Worm (Caenorhabditis elegans) whole organism, young adult: ENCODE data around the gene F34H10.5.

Source experiments
- B0035.1 ChIP-seq: sonication (generic microtip); optimal IDR thresholded peaks from 2 replicates; lab custom pipeline; 2016; ENCODE audit warnings: missing genetic modification characterization, mild to moderate bottlenecking, missing compliant biosample characterization, missing genotype, missing genetic modification reagents
- B0261.1 ChIP-seq: sonication (generic microtip); optimal IDR thresholded peaks from 2 replicates; lab custom pipeline; 2016; ENCODE audit warnings: mild to moderate bottlenecking, missing genetic modification characterization, moderate library complexity, missing compliant biosample characterization
- B0336.3 ChIP-seq: fragments of 200-800 bp; sonication (Bioruptor generic); IDR thresholded peaks from 2 replicates; pipeline ENCODE4 v1.3.6; 2022; ENCODE audit warnings: missing genetic modification characterization, missing compliant biosample characterization
- C06A6.2 ChIP-seq: fragments of 200-800 bp; sonication (Bioruptor generic); conservative IDR thresholded peaks from 2 replicates; pipeline ENCODE4 v1.3.6; 2022; ENCODE audit warnings: missing genetic modification characterization, missing compliant biosample characterization
- F23B12.7 ChIP-seq: sonication (generic microtip); optimal IDR thresholded peaks from 2 replicates; lab custom pipeline; 2017; ENCODE audit warnings: missing genetic modification characterization, mild to moderate bottlenecking, missing compliant biosample characterization, antibody characterized with exemption, moderate library complexity; ENCODE audit not compliant: insufficient read depth
- F52B5.7 ChIP-seq: sonication (generic microtip); optimal IDR thresholded peaks from 2 replicates; lab custom pipeline; 2016; ENCODE audit warnings: mild to moderate bottlenecking, missing genetic modification characterization, missing compliant biosample characterization
- F57A8.1 ChIP-seq: fragments of 200-800 bp; sonication (Bioruptor generic); optimal IDR thresholded peaks from 2 replicates; lab custom pipeline; 2018; ENCODE audit warnings: mild to moderate bottlenecking, missing genetic modification characterization, moderate library complexity, missing compliant biosample characterization
- Y53G8AR.9 ChIP-seq: fragments of 200-800 bp; sonication (Bioruptor generic); conservative IDR thresholded peaks from 2 replicates; pipeline ENCODE4 v1.3.6; 2022; ENCODE audit warnings: missing genetic modification reagents, missing genetic modification characterization, missing compliant biosample characterization
- Y56A3A.18 ChIP-seq: fragments of 200-800 bp; sonication (Bioruptor generic); IDR thresholded peaks from 2 replicates; pipeline ENCODE4 v1.3.6; 2022; ENCODE audit warnings: missing genetic modification reagents, missing genetic modification characterization, missing compliant biosample characterization
- akir-1 ChIP-seq: fragments of 200-800 bp; sonication (Bioruptor generic); optimal IDR thresholded peaks from 2 replicates; lab custom pipeline; 2018; ENCODE audit warnings: mild to moderate bottlenecking, missing genetic modification characterization, moderate library complexity, missing compliant biosample characterization
- aptf-3 ChIP-seq: fragments of 200-800 bp; sonication (Bioruptor generic); IDR thresholded peaks from 2 replicates; pipeline ENCODE4 v1.3.6; 2022; ENCODE audit warnings: missing genetic modification characterization, missing compliant biosample characterization
- attf-3 ChIP-seq: fragments of 200-800 bp; sonication (Bioruptor generic); conservative IDR thresholded peaks from 2 replicates; pipeline ENCODE4 v1.3.6; 2022; ENCODE audit warnings: missing genetic modification reagents, missing genetic modification characterization, missing compliant biosample characterization
- attf-6 ChIP-seq: fragments of 200-800 bp; sonication (Bioruptor generic); IDR thresholded peaks from 2 replicates; pipeline ENCODE4 v1.3.6; 2022; ENCODE audit warnings: missing genetic modification reagents, missing genetic modification characterization, missing compliant biosample characterization
- bed-2 ChIP-seq: fragments of 200-800 bp; sonication (Bioruptor generic); IDR thresholded peaks from 2 replicates; pipeline ENCODE4 v1.3.6; 2022; ENCODE audit warnings: missing genetic modification reagents, missing genetic modification characterization, missing compliant biosample characterization
- ceh-40 ChIP-seq: fragments of 200-800 bp; sonication (Bioruptor generic); IDR thresholded peaks from 2 replicates; pipeline ENCODE4 v1.3.6; 2022; ENCODE audit warnings: missing genetic modification characterization, missing compliant biosample characterization
- chd-7 ChIP-seq: sonication (generic microtip); optimal IDR thresholded peaks from 2 replicates; lab custom pipeline; 2016; ENCODE audit warnings: mild to moderate bottlenecking, missing genetic modification characterization, moderate library complexity, missing compliant biosample characterization
- die-1 ChIP-seq: sonication (generic microtip); optimal IDR thresholded peaks from 2 replicates; lab custom pipeline; 2016; ENCODE audit warnings: missing genotype, mild to moderate bottlenecking, missing genetic modification characterization, missing compliant biosample characterization
- dpff-1 ChIP-seq: sonication (generic microtip); optimal IDR thresholded peaks from 2 replicates; lab custom pipeline; 2017; ENCODE audit warnings: mild to moderate bottlenecking, missing genetic modification characterization, missing compliant biosample characterization
- dpl-1 ChIP-seq: fragments of 150-350 bp; optimal IDR thresholded peaks from 2 replicates; lab custom pipeline; 2014; ENCODE audit warnings: missing biosample characterization, missing genetic modification reagents, missing genetic modification characterization
- efl-1 ChIP-seq: fragments of 150-350 bp; optimal IDR thresholded peaks from 2 replicates; lab custom pipeline; 2014; ENCODE audit warnings: missing biosample characterization, missing genetic modification reagents, missing genetic modification characterization
- egl-18 ChIP-seq: fragments of 200-800 bp; sonication (Bioruptor generic); IDR thresholded peaks from 2 replicates; pipeline ENCODE4 v1.3.6; 2022; ENCODE audit warnings: missing genetic modification reagents, missing genetic modification characterization, missing compliant biosample characterization
- gei-17 ChIP-seq: fragments of 200-800 bp; sonication (Bioruptor generic); optimal IDR thresholded peaks from 2 replicates; lab custom pipeline; 2018; ENCODE audit warnings: mild to moderate bottlenecking, missing genetic modification characterization, missing compliant biosample characterization
- hmg-1.2 ChIP-seq: fragments of 200-800 bp; sonication (Bioruptor generic); IDR thresholded peaks from 2 replicates; pipeline ENCODE4 v1.3.6; 2022; ENCODE audit warnings: missing genetic modification reagents, missing genetic modification characterization, missing compliant biosample characterization
- lin-26 ChIP-seq: fragments of 200-800 bp; sonication (Bioruptor generic); IDR thresholded peaks from 2 replicates; pipeline ENCODE4 v1.3.6; 2022; ENCODE audit warnings: missing genetic modification reagents, missing genetic modification characterization, missing compliant biosample characterization
- lin-40 ChIP-seq: sonication (generic microtip); optimal IDR thresholded peaks from 2 replicates; lab custom pipeline; 2016; ENCODE audit warnings: missing genetic modification characterization, mild to moderate bottlenecking, missing compliant biosample characterization, missing genotype, missing genetic modification reagents
- lin-54 ChIP-seq: fragments of 200-800 bp; sonication (Bioruptor generic); optimal IDR thresholded peaks from 2 replicates; lab custom pipeline; 2018; ENCODE audit warnings: mild to moderate bottlenecking, missing genetic modification characterization, missing compliant biosample characterization
- lsl-1 ChIP-seq: fragments of 200-800 bp; sonication (Bioruptor generic); optimal IDR thresholded peaks from 2 replicates; lab custom pipeline; 2018; ENCODE audit warnings: mild to moderate bottlenecking, missing genetic modification characterization, moderate library complexity, missing compliant biosample characterization
- madf-6 ChIP-seq: fragments of 200-800 bp; sonication (Bioruptor generic); IDR thresholded peaks from 2 replicates; pipeline ENCODE4 v1.3.6; 2022; ENCODE audit warnings: missing genetic modification reagents, missing genetic modification characterization, missing compliant biosample characterization
- madf-8 ChIP-seq: fragments of 200-800 bp; sonication (Bioruptor generic); conservative IDR thresholded peaks from 2 replicates; pipeline ENCODE4 v1.3.6; 2022; ENCODE audit warnings: missing genetic modification reagents, missing genetic modification characterization, missing compliant biosample characterization
- rpc-1 ChIP-seq, 2 experiments: fragments of 150-350 bp in 1 of 2; sonication (generic microtip) in 1 of 2; optimal IDR thresholded peaks; 2 replicates each; lab custom pipeline; 2014 to 2018; ENCODE audit warnings: missing biosample characterization in 1 of 2, missing genetic modification characterization in 1 of 2, missing genetic modification reagents in 1 of 2, missing genotype in 1 of 2
- snpc-1.3 ChIP-seq: sonication (generic microtip); optimal IDR thresholded peaks from 2 replicates; lab custom pipeline; 2017; ENCODE audit warnings: missing genetic modification characterization, mild to moderate bottlenecking, missing compliant biosample characterization, antibody characterized with exemption, moderate library complexity, missing genotype, missing genetic modification reagents; ENCODE audit not compliant: insufficient read depth
- snpc-4 ChIP-seq, 5 experiments: fragments of 150-350 bp in 1 of 5; sonication (generic microtip) in 4 of 5; optimal IDR thresholded peaks; 2 replicates each; lab custom pipeline; 2014 to 2018; ENCODE audit warnings: missing genetic modification characterization in 5 of 5, missing biosample characterization in 3 of 5, antibody characterized with exemption in 2 of 5, mild to moderate bottlenecking in 2 of 5, missing compliant biosample characterization in 2 of 5, missing genotype in 2 of 5, moderate library complexity in 2 of 5, missing genetic modification reagents in 1 of 5
- tbp1 ChIP-seq: fragments of 200-800 bp; sonication (Bioruptor generic); optimal IDR thresholded peaks from 2 replicates; lab custom pipeline; 2018; ENCODE audit warnings: mild to moderate bottlenecking, missing genetic modification characterization, missing compliant biosample characterization
- tlf-1 ChIP-seq: fragments of 200-800 bp; sonication (Bioruptor generic); optimal IDR thresholded peaks from 2 replicates; lab custom pipeline; 2018; ENCODE audit warnings: mild to moderate bottlenecking, missing genetic modification characterization, missing compliant biosample characterization
- zim-3 ChIP-seq: sonication (generic microtip); optimal IDR thresholded peaks from 2 replicates; lab custom pipeline; 2017; ENCODE audit warnings: mild to moderate bottlenecking, missing genetic modification characterization, moderate library complexity, missing compliant biosample characterization
- ztf-25 ChIP-seq: fragments of 200-800 bp; sonication (Bioruptor generic); IDR thresholded peaks from 2 replicates; pipeline ENCODE4 v1.3.6; 2022; ENCODE audit warnings: missing genetic modification reagents, missing genetic modification characterization, missing compliant biosample characterization

The F34H10.5 gene

DNA sequence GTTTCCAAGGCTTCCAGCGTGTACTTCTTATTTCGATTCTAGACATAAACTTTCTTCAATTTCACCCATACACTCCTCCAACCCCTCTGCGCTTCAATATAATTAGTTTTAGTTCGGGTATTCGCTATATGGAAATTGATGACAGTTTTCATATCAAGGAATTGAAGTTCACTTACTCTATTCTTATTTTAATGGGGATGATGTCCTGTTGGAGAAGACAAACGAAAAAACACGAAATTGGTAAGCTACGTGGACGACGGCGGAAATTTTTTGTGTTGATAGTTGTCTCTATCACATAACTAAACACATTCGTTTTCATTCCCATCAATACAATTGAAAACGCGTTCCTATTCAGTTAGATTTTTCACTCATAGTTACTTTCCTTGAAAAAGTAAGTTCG, at the start of gene F34H10.5:
TSS of gene F34H10.5 (plus strand) at position 301 of the 400 bp plus-strand sequence.
- no peak for TF ChIP-seq F52B5.7 (tag; lab: Kevin White, UChicago)
- TF ChIP-seq attf-6 (GFP tag; lab: Robert Waterston, UW) = no peak
- no peak for TF ChIP-seq egl-18 (GFP tag; lab: Robert Waterston, UW)
- TF ChIP-seq F23B12.7 (tag; lab: Kevin White, UChicago) = no peak
- TF ChIP-seq madf-8 (GFP tag; lab: Robert Waterston, UW) = no peak
- TF ChIP-seq snpc-4 (GFP tag; optimal IDR thresholded peaks at IDR 0.05; lab: Kevin White, UChicago) = no peak
- no peak for TF ChIP-seq snpc-4 (tag; optimal IDR thresholded peaks at IDR 0.05; lab: Kevin White, UChicago)
- no peak for TF ChIP-seq F57A8.1 (GFP tag; lab: Kevin White, UChicago)
- TF ChIP-seq lsl-1 = no peak
- no peak for TF ChIP-seq die-1 (tag; lab: Kevin White, UChicago)
- TF ChIP-seq dpff-1 (tag; lab: Kevin White, UChicago) = no peak
- TF ChIP-seq snpc-1.3 = no peak

DNA sequence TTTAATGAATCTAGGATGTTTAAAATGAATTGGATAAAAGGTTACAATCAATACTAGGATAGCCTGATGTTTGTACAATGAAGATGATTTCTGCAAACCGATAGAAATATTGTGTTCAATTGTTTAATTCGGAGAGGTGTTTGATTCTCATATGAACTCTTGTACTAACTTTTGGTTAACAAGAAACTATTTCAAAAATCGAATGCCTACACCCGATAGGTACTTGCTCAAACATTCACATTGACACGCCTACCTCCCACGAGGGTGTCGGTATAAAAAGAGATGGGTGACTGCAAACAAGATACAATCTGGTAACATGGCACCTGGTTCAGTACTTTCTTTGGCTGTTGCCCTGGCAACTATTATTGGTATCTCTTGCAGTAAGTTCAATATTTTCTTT, 47.8 kb upstream of the F34H10.5 start, which contains the start of gene gpx-3:
TSS of gene gpx-3 (plus strand) at position 301 of the 400 bp plus-strand sequence.
- TF ChIP-seq tbp1 (GFP tag; lab: Kevin White, UChicago) (no peak), B0336.3 (GFP tag; lab: Robert Waterston, UW) (no peak), rpc-1 (optimal IDR thresholded peaks at IDR 0.05; lab: Kevin White, UChicago) (no peak), rpc-1 (tag; optimal IDR thresholded peaks at IDR 0.05; lab: Kevin White, UChicago) (no peak), madf-6 (GFP tag; lab: Robert Waterston, UW) (no peak), dpff-1 (tag; lab: Kevin White, UChicago) (no peak), attf-3 (GFP tag; lab: Robert Waterston, UW) (no peak), dpl-1 (GFP tag; lab: Kevin White, UChicago) (no peak), Y56A3A.18 (no peak), lin-26 (GFP tag; lab: Robert Waterston, UW) (no peak), chd-7 (tag; lab: Kevin White, UChicago) (no peak), ceh-40 (GFP tag; lab: Robert Waterston, UW) (no peak), B0261.1 (no peak), ztf-25 (no peak), aptf-3 (GFP tag; lab: Robert Waterston, UW) (no peak), tlf-1 (GFP tag; lab: Kevin White, UChicago) (no peak), lin-54 (GFP tag; lab: Kevin White, UChicago) (no peak), zim-3 (tag; lab: Kevin White, UChicago) (no peak), akir-1 (GFP tag; lab: Kevin White, UChicago) (no peak), efl-1 (GFP tag; lab: Kevin White, UChicago) (no peak), bed-2 (GFP tag; lab: Robert Waterston, UW) (no peak)

DNA sequence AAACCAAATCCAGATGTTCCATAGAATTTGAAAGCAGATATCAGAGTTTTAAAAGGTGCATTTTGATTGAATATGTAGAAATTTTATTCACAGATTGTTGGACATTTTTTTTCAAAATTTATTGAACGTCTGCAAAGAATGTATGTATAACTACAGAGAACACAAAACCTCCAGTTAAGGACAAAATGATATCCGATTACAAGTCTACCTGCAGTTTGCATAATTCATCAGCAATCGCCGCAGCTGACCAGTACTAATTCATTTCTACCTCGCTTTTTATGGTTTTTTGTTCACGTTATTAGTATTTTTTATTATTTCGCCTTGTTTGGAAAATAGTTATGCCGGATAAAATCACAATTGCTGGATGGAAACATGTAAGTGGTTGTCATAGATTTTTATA, 46.4 kb upstream of the F34H10.5 start, which contains the start of gene del-8:
TSS of gene del-8 (plus strand) at position 301 of the 400 bp plus-strand sequence.
- TF ChIP-seq rpc-1 (optimal IDR thresholded peaks at IDR 0.05; lab: Kevin White, UChicago) = no peak
- TF ChIP-seq rpc-1 (tag; optimal IDR thresholded peaks at IDR 0.05; lab: Kevin White, UChicago) = no peak
- no peak for TF ChIP-seq F23B12.7 (tag; lab: Kevin White, UChicago)
- TF ChIP-seq hmg-1.2 = no peak
- no peak for TF ChIP-seq lin-26 (GFP tag; lab: Robert Waterston, UW)
- no peak for TF ChIP-seq C06A6.2
- TF ChIP-seq, all 124 proteins: peak for 0

DNA sequence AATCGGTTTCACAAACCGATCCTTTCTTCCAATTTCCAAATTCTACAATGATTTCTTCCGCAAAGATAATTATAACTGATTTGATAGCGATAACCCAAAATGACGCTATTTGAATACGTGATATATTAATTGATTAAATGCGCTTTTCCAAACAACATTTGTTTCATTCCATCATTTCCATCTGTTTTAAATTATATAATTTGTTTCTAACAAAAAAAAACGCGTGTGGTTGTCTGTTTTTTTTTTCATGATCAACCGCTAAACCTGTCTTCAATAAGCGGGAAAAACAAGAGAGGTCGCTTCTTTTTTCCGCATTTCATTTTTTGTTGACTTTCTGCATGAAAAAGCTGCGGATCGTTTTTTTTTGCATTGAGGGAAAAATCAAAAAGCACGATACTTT, 38.2 kb upstream of the F34H10.5 start:
- TF ChIP-seq dpl-1 (GFP tag; lab: Kevin White, UChicago) (no peak), Y53G8AR.9 (GFP tag; lab: Robert Waterston, UW) (no peak), gei-17 (GFP tag; lab: Kevin White, UChicago) (no peak), die-1 (tag; lab: Kevin White, UChicago) (no peak), B0035.1 (tag; lab: Kevin White, UChicago) (no peak), lin-40 (tag; lab: Kevin White, UChicago) (no peak), lin-54 (GFP tag; lab: Kevin White, UChicago) (no peak)
